Worm (Caenorhabditis elegans): Measurements from ENCODE around the gene C09E10.3.

DNA sequence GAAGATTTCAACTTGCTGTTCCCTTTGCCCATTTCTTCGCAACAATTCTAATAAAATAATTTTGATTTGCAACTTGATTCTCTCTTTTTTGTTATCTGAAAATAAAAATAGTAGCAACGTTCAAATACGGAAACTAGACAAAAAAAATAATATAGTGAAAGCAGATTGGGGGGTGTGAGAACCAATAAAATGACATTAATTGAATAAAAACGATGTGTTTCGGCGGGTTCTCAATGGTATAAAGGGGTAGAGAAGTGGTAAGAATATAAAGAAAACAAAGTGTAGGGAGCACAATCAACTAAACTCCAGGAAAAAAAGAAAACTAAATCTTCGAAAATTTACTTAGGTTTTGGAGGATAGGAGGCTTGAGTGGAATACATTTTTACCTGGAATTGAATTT, 28.0 kb downstream of the C09E10.3 start, which contains the start of gene ncs-1:
- TF ChIP-seq C08G9.2 (tag; optimal IDR thresholded peaks at IDR 0.05) (no peak), fax-1 (tag; optimal IDR thresholded peaks at IDR 0.05) (no peak), pha-4 (tag; optimal IDR thresholded peaks at IDR 0.05) (no peak), tbx-7 (tag; optimal IDR thresholded peaks at IDR 0.05) (no peak), hlh-30 (tag; optimal IDR thresholded peaks at IDR 0.05; ENCODE audit: insufficient read depth) (no peak), npax-4 (tag; optimal IDR thresholded peaks at IDR 0.05) (no peak), ceh-6 (GFP tag; optimal IDR thresholded peaks at IDR 0.05) (no peak), elt-2 (tag; optimal IDR thresholded peaks at IDR 0.05) (no peak), pqm-1 (tag; optimal IDR thresholded peaks at IDR 0.05) (no peak), lin-11 (tag; optimal IDR thresholded peaks at IDR 0.05) (no peak), sox-2 (GFP tag; IDR thresholded peaks at IDR 0.05) (no peak), ztf-16 (tag; optimal IDR thresholded peaks at IDR 0.05) (no peak)

All from whole organism, late embryonic.